Worm (Caenorhabditis elegans) whole organism, L4 larva: Measurements from ENCODE around the gene B0273.115.

Source experiments
- F44E2.7 ChIP-seq: fragments of 200-800 bp; sonication (Bioruptor generic); IDR thresholded peaks from 2 replicates; pipeline ENCODE4 v2.1.2; 2022; ENCODE audit warnings: missing genetic modification characterization, missing compliant biosample characterization
- F49E8.2 ChIP-seq: sonication (generic microtip); optimal IDR thresholded peaks from 2 replicates; lab custom pipeline; 2016; ENCODE audit warnings: missing compliant biosample characterization, mild to moderate bottlenecking, missing genetic modification characterization, borderline replicate concordance
- dmd-9 ChIP-seq: fragments of 200-800 bp; sonication (Bioruptor generic); IDR thresholded peaks from 2 replicates; pipeline ENCODE4 v1.3.6; 2022; ENCODE audit warnings: missing genetic modification reagents, missing genetic modification characterization, missing compliant biosample characterization
- fos-1 ChIP-seq: fragments of 150-350 bp; optimal IDR thresholded peaks from 2 replicates; lab custom pipeline; 2014; ENCODE audit warnings: missing biosample characterization, missing genetic modification characterization
- mdl-1 ChIP-seq, 2 experiments: fragments of 150-350 bp in 1 of 2; sonication (generic microtip) in 1 of 2; optimal IDR thresholded peaks; 2 replicates each; lab custom pipeline; 2014 to 2017; ENCODE audit warnings: missing biosample characterization in 2 of 2, missing genetic modification characterization in 2 of 2
- mxl-2 ChIP-seq: fragments of 200-800 bp; sonication (Bioruptor generic); conservative IDR thresholded peaks from 2 replicates; pipeline ENCODE4 v1.3.6; 2022; ENCODE audit warnings: missing genetic modification reagents, missing genetic modification characterization, missing compliant biosample characterization
- nhr-11 ChIP-seq: fragments of 150-350 bp; optimal IDR thresholded peaks from 2 replicates; lab custom pipeline; 2014; ENCODE audit warnings: missing biosample characterization, missing genetic modification characterization
- pqm-1 ChIP-seq: sonication (generic microtip); optimal IDR thresholded peaks from 2 replicates; lab custom pipeline; 2017; ENCODE audit warnings: missing biosample characterization, missing genetic modification characterization
- zag-1 ChIP-seq: fragments of 150-350 bp; optimal IDR thresholded peaks from 2 replicates; lab custom pipeline; 2014; ENCODE audit warnings: missing biosample characterization, missing genetic modification characterization

DNA sequence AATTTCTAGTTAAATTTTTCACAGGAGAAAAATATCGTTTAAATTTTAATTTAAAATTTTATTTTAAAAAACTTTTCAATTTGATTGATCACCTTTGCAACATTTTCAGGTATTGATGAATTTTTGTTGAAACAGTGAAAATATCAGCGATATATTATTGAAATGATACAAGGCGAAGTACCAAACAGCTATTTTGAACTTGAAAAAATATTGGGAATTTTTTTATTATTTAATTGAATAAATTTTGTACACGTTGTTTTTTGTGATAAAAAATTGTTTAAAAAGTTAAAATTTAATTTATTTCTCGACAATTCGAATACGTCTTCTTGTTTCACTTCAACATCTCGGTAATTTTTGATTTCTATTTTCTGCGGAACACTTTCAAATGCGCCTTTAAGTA lies 2.7 kb upstream of the B0273.115 start, which contains the start of gene B0273.1:
- TF ChIP-seq fos-1 (no peak), mxl-2 (GFP tag; lab: Robert Waterston, UW) (no peak), pqm-1 (tag; lab: Kevin White, UChicago) (no peak), nhr-11 (tag; lab: Kevin White, UChicago) (no peak), mdl-1 (tag; optimal IDR thresholded peaks at IDR 0.05; lab: Kevin White, UChicago) (no peak), F44E2.7 (GFP tag; lab: Robert Waterston, UW) (no peak), zag-1 (no peak), F49E8.2 (no peak), dmd-9 (GFP tag; lab: Robert Waterston, UW) (no peak)
